Worm (Caenorhabditis elegans) whole organism, L4/young adult: ENCODE results near the gene Y42G9A.2.

ENCODE experiments used
- W03F9.2 ChIP-seq: fragments of 150-350 bp; optimal IDR thresholded peaks from 2 replicates; lab custom pipeline; 2014; ENCODE audit warnings: missing biosample characterization, missing genetic modification characterization
- dao-5 ChIP-seq: sonication (generic microtip); optimal IDR thresholded peaks from 2 replicates; lab custom pipeline; 2016; ENCODE audit warnings: missing genotype, missing genetic modification characterization, moderate library complexity, missing compliant biosample characterization
- him-1 ChIP-seq: sonication (generic microtip); optimal IDR thresholded peaks from 2 replicates; lab custom pipeline; 2016; ENCODE audit warnings: missing genotype, missing genetic modification reagents, missing genetic modification characterization, missing compliant biosample characterization

DNA sequence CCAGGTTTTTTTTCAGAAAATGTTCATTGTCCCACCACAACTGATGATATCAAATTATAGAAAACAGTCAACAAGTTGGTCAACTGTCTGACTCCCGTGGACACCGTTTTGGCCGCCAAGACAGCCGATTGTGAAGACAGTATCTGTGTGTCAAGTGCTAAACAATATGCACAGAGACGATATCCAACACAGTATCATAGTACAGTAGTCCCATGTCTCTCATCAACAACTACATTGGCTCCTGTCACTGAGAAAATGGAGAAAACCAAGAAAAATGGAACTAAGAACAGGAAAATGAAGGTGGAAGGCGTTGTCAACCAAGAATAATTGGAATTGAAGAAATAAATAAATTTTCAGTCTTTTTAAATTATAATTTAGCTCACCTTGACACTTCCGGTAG is 698 bp downstream of the Y42G9A.2 start:
- TF ChIP-seq him-1 (no peak), W03F9.2 (tag; lab: Kevin White, UChicago) (no peak), dao-5 (no peak)
